Comparison of ENCODE assay signal across 1 fruit fly cellular context in the genomic region with DNA sequence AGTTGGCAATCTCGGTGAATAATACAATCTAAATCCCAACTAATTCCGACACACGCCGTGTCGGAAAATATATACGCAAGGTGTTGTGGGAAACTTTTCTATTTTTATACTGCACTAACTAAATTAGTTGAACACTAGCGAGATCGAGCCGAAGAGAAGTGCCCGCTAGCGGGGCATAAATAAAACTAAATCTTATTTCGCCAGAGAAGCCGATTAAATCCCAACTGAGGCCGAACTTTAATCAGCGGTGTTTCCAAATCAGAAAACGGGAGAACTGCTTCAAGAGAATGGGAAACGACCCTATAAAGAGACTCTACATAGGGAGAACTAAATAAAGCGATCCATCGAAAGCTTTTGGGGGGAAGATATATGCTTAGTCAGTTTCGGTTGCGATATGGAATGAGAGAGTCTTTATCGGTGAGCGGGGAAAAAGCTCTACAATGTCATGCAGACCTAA.
TF ChIP-seq lines count a peak whose summit lies in the region.

Gene CG5707, minus strand, starts transcription at position 228 of the 457 bp plus-strand sequence.

TF ChIP-seq in whole organism, embryonic, 481 proteins besides CTCF, POLR2A, EP300 and RAD21 (continued from another document):
- TF ChIP-seq Opbp (GFP tag; IDR thresholded peaks at IDR 0.05; lab: Robert Waterston, UW; ENCODE audit: partially characterized antibody) (no peak), CG3281 (GFP tag; optimal IDR thresholded peaks at IDR 0.05; lab: Kevin White, UChicago) (peak; percentile 16), croc (GFP tag; conservative IDR thresholded peaks at IDR 0.05; lab: Robert Waterston, UW) (no peak), Ada2b (GFP tag; IDR thresholded peaks at IDR 0.05; lab: Robert Waterston, UW) (no peak), Eip74EF (GFP tag; optimal IDR thresholded peaks at IDR 0.05; lab: Kevin White, UChicago) (no peak), pb (GFP tag; optimal IDR thresholded peaks at IDR 0.05; lab: Kevin White, UChicago) (no peak), CG15011 (GFP tag; optimal IDR thresholded peaks at IDR 0.05; lab: Kevin White, UChicago) (no peak), Trl (optimal IDR thresholded peaks at IDR 0.05; lab: Kevin White, UChicago) (peak; percentile 40 to 81), Trl (GFP tag; optimal IDR thresholded peaks at IDR 0.05; lab: Kevin White, UChicago) (no peak), CG11247 (GFP tag; IDR thresholded peaks at IDR 0.05; lab: Robert Waterston, UW) (no peak), CG34224 (GFP tag; IDR thresholded peaks at IDR 0.05; lab: Robert Waterston, UW; ENCODE audit: partially characterized antibody) (peak; percentile 53; the same call in 1 of the 3 replicates), CG34422 (GFP tag; IDR thresholded peaks at IDR 0.05; lab: Robert Waterston, UW) (no peak), fu2 (GFP tag; optimal IDR thresholded peaks at IDR 0.05; lab: Kevin White, UChicago) (no peak), CG4707 (GFP tag; optimal IDR thresholded peaks at IDR 0.05; lab: Kevin White, UChicago) (no peak), lab (GFP tag; optimal IDR thresholded peaks at IDR 0.05; lab: Kevin White, UChicago) (peak; percentile 27), Xrp1 (GFP tag; IDR thresholded peaks at IDR 0.05; lab: Robert Waterston, UW) (no peak), Asciz (GFP tag; optimal IDR thresholded peaks at IDR 0.05; lab: Kevin White, UChicago) (no peak), Dll (GFP tag; IDR thresholded peaks at IDR 0.05; lab: Robert Waterston, UW; ENCODE audit: partially characterized antibody) (no peak), CG1647 (GFP tag; optimal IDR thresholded peaks at IDR 0.05; lab: Kevin White, UChicago) (no peak), CG3726 (GFP tag; IDR thresholded peaks at IDR 0.05; lab: Robert Waterston, UW) (no peak), MBD-R2 (GFP tag; IDR thresholded peaks at IDR 0.05; lab: Robert Waterston, UW) (no peak), dpn (GFP tag; optimal IDR thresholded peaks at IDR 0.05; lab: Kevin White, UChicago) (no peak), CG7357 (GFP tag; IDR thresholded peaks at IDR 0.05; lab: Robert Waterston, UW) (no peak), H2.0 (GFP tag; IDR thresholded peaks at IDR 0.05; lab: Robert Waterston, UW) (no peak), al (GFP tag; IDR thresholded peaks at IDR 0.05; lab: Robert Waterston, UW) (no peak), CG6813 (GFP tag; optimal IDR thresholded peaks at IDR 0.05; lab: Kevin White, UChicago) (no peak), Hr78 (GFP tag; optimal IDR thresholded peaks at IDR 0.05; lab: Kevin White, UChicago) (peak in 1 of 2 experiments; percentile 76), Bgb (GFP tag; IDR thresholded peaks at IDR 0.05; lab: Robert Waterston, UW; ENCODE audit: partially characterized antibody) (peak; percentile 29; the same call in 1 of the 2 replicates), repo (GFP tag; optimal IDR thresholded peaks at IDR 0.05; lab: Kevin White, UChicago) (no peak), Rfx (GFP tag; IDR thresholded peaks at IDR 0.05; lab: Robert Waterston, UW) (no peak), Ravus (GFP tag; IDR thresholded peaks at IDR 0.05; lab: Robert Waterston, UW) (no peak), chinmo (GFP tag; IDR thresholded peaks at IDR 0.05; lab: Robert Waterston, UW; ENCODE audit: partially characterized antibody) (0 out of 4 replicates have a peak, but pooled peaks have one; percentile 64), stc (GFP tag; IDR thresholded peaks at IDR 0.05; lab: Robert Waterston, UW) (no peak), CG15269 (tag; optimal IDR thresholded peaks at IDR 0.05; lab: Kevin White, UChicago) (no peak), CG12942 (GFP tag; optimal IDR thresholded peaks at IDR 0.05; lab: Kevin White, UChicago) (no peak), crol (GFP tag; IDR thresholded peaks at IDR 0.05; lab: Robert Waterston, UW) (no peak), ftz-f1 (GFP tag; optimal IDR thresholded peaks at IDR 0.05; lab: Kevin White, UChicago) (peak; percentile 45), Sry-δ (GFP tag; optimal IDR thresholded peaks at IDR 0.05; lab: Kevin White, UChicago) (no peak), CG7372 (GFP tag; IDR thresholded peaks at IDR 0.05; lab: Robert Waterston, UW) (no peak), CG12071 (GFP tag; optimal IDR thresholded peaks at IDR 0.05; lab: Kevin White, UChicago) (no peak), dmrt11E (tag; optimal IDR thresholded peaks at IDR 0.05; lab: Kevin White, UChicago) (no peak), ham (GFP tag; IDR thresholded peaks at IDR 0.05; lab: Robert Waterston, UW) (no peak)
